Fruit fly (Drosophila melanogaster) whole organism, embryonic: ENCODE results near the gene CG13601.

ENCODE experiments used
- ATbp ChIP-seq: fragments of 200-800 bp; sonication (Bioruptor generic); optimal IDR thresholded peaks from 2 replicates; lab custom pipeline; 2017; ENCODE audit warnings: missing biosample characterization, mild to moderate bottlenecking, missing genetic modification characterization, missing genetic modification reagents
- CG10543 ChIP-seq: fragments of 200-800 bp; sonication (Bioruptor generic); optimal IDR thresholded peaks from 3 replicates; lab custom pipeline; 2017; ENCODE audit warnings: missing biosample characterization, mild to moderate bottlenecking, missing genetic modification characterization, moderate library complexity
- CG12104 ChIP-seq: fragments of 200-800 bp; sonication (Bioruptor generic); optimal IDR thresholded peaks from 3 replicates; lab custom pipeline; 2016; ENCODE audit warnings: missing biosample characterization, missing genetic modification characterization
- CG12391 ChIP-seq: fragments of 200-800 bp; sonication (Bioruptor generic); optimal IDR thresholded peaks from 3 replicates; lab custom pipeline; 2018; ENCODE audit warnings: missing biosample characterization, mild to moderate bottlenecking, missing genetic modification characterization, moderate library complexity
- CG13123 ChIP-seq: fragments of 200-800 bp; sonication (Bioruptor generic); optimal IDR thresholded peaks from 2 replicates; lab custom pipeline; 2016; ENCODE audit warnings: missing biosample characterization, missing genetic modification characterization
- CG13424 ChIP-seq: fragments of 200-800 bp; sonication (Bioruptor generic); optimal IDR thresholded peaks from 2 replicates; lab custom pipeline; 2019; ENCODE audit warnings: missing biosample characterization, mild to moderate bottlenecking, missing genetic modification characterization, moderate library complexity
- CG13775 ChIP-seq: fragments of 200-800 bp; sonication (Bioruptor generic); optimal IDR thresholded peaks from 3 replicates; lab custom pipeline; 2017; ENCODE audit warnings: missing biosample characterization, mild to moderate bottlenecking, missing genetic modification characterization
- CG13894 ChIP-seq: fragments of 200-800 bp; sonication (Bioruptor generic); optimal IDR thresholded peaks from 3 replicates; lab custom pipeline; 2018; ENCODE audit warnings: missing biosample characterization, mild to moderate bottlenecking, missing genetic modification characterization, moderate library complexity
- CG14860 ChIP-seq: fragments of 200-800 bp; sonication (Bioruptor generic); IDR thresholded peaks from 3 replicates; pipeline ENCODE4 v1.3.6; 2022; ENCODE audit warnings: missing biosample characterization, missing genetic modification characterization; ENCODE audit not compliant: partially characterized antibody
- CG2202 ChIP-seq: fragments of 200-800 bp; sonication (Bioruptor generic); optimal IDR thresholded peaks from 2 replicates; lab custom pipeline; 2018; ENCODE audit warnings: missing biosample characterization, mild to moderate bottlenecking, missing genetic modification characterization
- CG2678 ChIP-seq: fragments of 200-800 bp; sonication (Bioruptor generic); optimal IDR thresholded peaks from 3 replicates; lab custom pipeline; 2019; ENCODE audit warnings: missing biosample characterization, mild to moderate bottlenecking, missing genetic modification characterization, moderate library complexity
- CG2875 ChIP-seq: fragments of 200-800 bp; sonication (Bioruptor generic); optimal IDR thresholded peaks from 2 replicates; lab custom pipeline; 2017; ENCODE audit warnings: missing biosample characterization, mild to moderate bottlenecking, missing genetic modification characterization, missing genetic modification reagents
- CG31388 ChIP-seq: fragments of 200-800 bp; sonication (Bioruptor generic); optimal IDR thresholded peaks from 2 replicates; lab custom pipeline; 2016; ENCODE audit warnings: missing biosample characterization, missing genetic modification characterization
- CG43689 ChIP-seq: fragments of 200-800 bp; sonication (Bioruptor generic); IDR thresholded peaks from 2 replicates; pipeline ENCODE4 v1.3.6; 2022; ENCODE audit warnings: missing biosample characterization, missing genetic modification characterization
- CG4404 ChIP-seq: fragments of 200-800 bp; sonication (Bioruptor generic); IDR thresholded peaks from 2 replicates; pipeline ENCODE4 v1.3.6; 2022; ENCODE audit warnings: missing biosample characterization, missing genetic modification characterization
- CG4707 ChIP-seq: fragments of 200-800 bp; sonication (Bioruptor generic); optimal IDR thresholded peaks from 2 replicates; lab custom pipeline; 2018; ENCODE audit warnings: missing biosample characterization, mild to moderate bottlenecking, missing genetic modification characterization, moderate library complexity
- CG6175 ChIP-seq: fragments of 200-800 bp; sonication (Bioruptor generic); IDR thresholded peaks from 3 replicates; pipeline ENCODE4 v1.3.6; 2022; ENCODE audit warnings: missing biosample characterization, missing genetic modification characterization
- CG6791 ChIP-seq: fragments of 200-800 bp; sonication (Bioruptor generic); IDR thresholded peaks from 3 replicates; pipeline ENCODE4 v1.3.6; 2022; ENCODE audit warnings: missing biosample characterization, missing genetic modification characterization; ENCODE audit not compliant: partially characterized antibody
- CG6813 ChIP-seq: fragments of 200-800 bp; sonication (Bioruptor generic); optimal IDR thresholded peaks from 2 replicates; lab custom pipeline; 2017; ENCODE audit warnings: missing biosample characterization, missing genetic modification characterization, mild to moderate bottlenecking, moderate library complexity, missing genetic modification reagents
- CG7928 ChIP-seq: fragments of 200-800 bp; sonication (Bioruptor generic); optimal IDR thresholded peaks from 2 replicates; lab custom pipeline; 2017; ENCODE audit warnings: missing biosample characterization, mild to moderate bottlenecking, missing genetic modification characterization
- CG8924 ChIP-seq: fragments of 200-800 bp; optimal IDR thresholded peaks from 3 replicates; lab custom pipeline; 2019; ENCODE audit warnings: missing biosample characterization, mild to moderate bottlenecking, missing genetic modification characterization, moderate library complexity
- Eip74EF ChIP-seq, 2 experiments: fragments of 200-800 bp in 1 of 2; fragments of >200 bp in 1 of 2; sonication (Bioruptor generic) in 1 of 2; optimal IDR thresholded peaks; 2 replicates each; lab custom pipeline; 2017 to 2019; ENCODE audit warnings: missing biosample characterization in 2 of 2, missing genetic modification characterization in 2 of 2, mild to moderate bottlenecking in 1 of 2, moderate library complexity in 1 of 2
- Fer2 ChIP-seq: fragments of 200-800 bp; sonication (Bioruptor generic); optimal IDR thresholded peaks from 2 replicates; lab custom pipeline; 2018; ENCODE audit warnings: missing biosample characterization, mild to moderate bottlenecking, missing genetic modification characterization, moderate library complexity
- HLH4C ChIP-seq: fragments of 200-800 bp; sonication (Bioruptor generic); IDR thresholded peaks from 3 replicates; pipeline ENCODE4 v1.3.6; 2022; ENCODE audit warnings: missing biosample characterization, missing genetic modification characterization; ENCODE audit not compliant: partially characterized antibody
- Hr78 ChIP-seq, 2 experiments: fragments of 200-800 bp in 1 of 2; fragments of >200 bp in 1 of 2; sonication (Bioruptor generic) in 1 of 2; optimal IDR thresholded peaks; 2 replicates each; lab custom pipeline; 2017 to 2019; ENCODE audit warnings: missing biosample characterization in 2 of 2, missing genetic modification characterization in 2 of 2, mild to moderate bottlenecking in 1 of 2, moderate library complexity in 1 of 2
- Lim3 ChIP-seq: fragments of 200-800 bp; sonication (Bioruptor generic); IDR thresholded peaks from 2 replicates; pipeline ENCODE4 v1.3.6; 2022; ENCODE audit warnings: missing biosample characterization, missing genetic modification characterization
- Nf-YC ChIP-seq: fragments of 200-800 bp; optimal IDR thresholded peaks from 3 replicates; lab custom pipeline; 2019; ENCODE audit warnings: missing biosample characterization, mild to moderate bottlenecking, missing genetic modification characterization, moderate library complexity
- Ravus ChIP-seq: fragments of 200-800 bp; sonication (Bioruptor generic); IDR thresholded peaks from 2 replicates; pipeline ENCODE4 v1.3.6; 2022; ENCODE audit warnings: missing biosample characterization, missing genetic modification characterization
- Sry-δ ChIP-seq: fragments of 200-800 bp; sonication (Bioruptor generic); optimal IDR thresholded peaks from 2 replicates; lab custom pipeline; 2016; ENCODE audit warnings: missing biosample characterization, missing genetic modification characterization
- bbx ChIP-seq: fragments of 200-800 bp; sonication (Bioruptor generic); IDR thresholded peaks from 2 replicates; pipeline ENCODE4 v1.3.6; 2022; ENCODE audit warnings: missing biosample characterization, missing genetic modification characterization; ENCODE audit not compliant: partially characterized antibody
- caup ChIP-seq: fragments of 200-800 bp; sonication (Bioruptor generic); optimal IDR thresholded peaks from 3 replicates; lab custom pipeline; 2017; ENCODE audit warnings: missing biosample characterization, mild to moderate bottlenecking, missing genetic modification characterization, moderate library complexity; ENCODE audit not compliant: severe bottlenecking
- chinmo ChIP-seq: fragments of 200-800 bp; sonication (Bioruptor generic); IDR thresholded peaks from 4 replicates; pipeline ENCODE4 v1.3.6; 2022; ENCODE audit warnings: missing biosample characterization, missing genetic modification characterization; ENCODE audit not compliant: partially characterized antibody
- da ChIP-seq: fragments of 200-800 bp; sonication (Bioruptor generic); optimal IDR thresholded peaks from 2 replicates; lab custom pipeline; 2016; ENCODE audit warnings: missing biosample characterization, missing genetic modification characterization
- dati ChIP-seq: fragments of 200-800 bp; sonication (Bioruptor generic); IDR thresholded peaks from 2 replicates; pipeline ENCODE4 v1.3.6; 2022; ENCODE audit warnings: missing biosample characterization, missing genetic modification characterization
- fd96Cb ChIP-seq: fragments of 200-800 bp; sonication (Bioruptor generic); optimal IDR thresholded peaks from 2 replicates; lab custom pipeline; 2018; ENCODE audit warnings: missing biosample characterization, mild to moderate bottlenecking, missing genetic modification characterization, moderate library complexity
- insv ChIP-seq, 2 experiments: fragments of 200-800 bp; sonication (Bioruptor generic); optimal IDR thresholded peaks; 3 replicates each; lab custom pipeline; 2016 to 2018; ENCODE audit warnings: missing biosample characterization in 2 of 2, missing genetic modification characterization in 2 of 2
- lilli ChIP-seq: fragments of 200-800 bp; sonication (Bioruptor generic); optimal IDR thresholded peaks from 3 replicates; lab custom pipeline; 2016; ENCODE audit warnings: missing biosample characterization, missing genetic modification characterization
- luna ChIP-seq: fragments of 200-800 bp; sonication (Bioruptor generic); optimal IDR thresholded peaks from 2 replicates; lab custom pipeline; 2016; ENCODE audit warnings: missing biosample characterization, missing genetic modification characterization
- nmo ChIP-seq: fragments of 200-800 bp; sonication (Bioruptor generic); optimal IDR thresholded peaks from 2 replicates; lab custom pipeline; 2018; ENCODE audit warnings: missing biosample characterization, mild to moderate bottlenecking, missing genetic modification characterization, moderate library complexity
- phol ChIP-seq: fragments of 200-800 bp; sonication (Bioruptor generic); optimal IDR thresholded peaks from 3 replicates; lab custom pipeline; 2018; ENCODE audit warnings: missing biosample characterization, mild to moderate bottlenecking, missing genetic modification characterization, moderate library complexity
- ranshi ChIP-seq: fragments of 200-800 bp; sonication (Bioruptor generic); IDR thresholded peaks from 2 replicates; pipeline ENCODE4 v1.3.6; 2022; ENCODE audit warnings: missing biosample characterization, missing genetic modification characterization
- repo ChIP-seq: fragments of 200-800 bp; sonication (Bioruptor generic); optimal IDR thresholded peaks from 2 replicates; lab custom pipeline; 2016; ENCODE audit warnings: missing biosample characterization, missing genetic modification characterization
- trem ChIP-seq: fragments of 200-800 bp; optimal IDR thresholded peaks from 3 replicates; lab custom pipeline; 2019; ENCODE audit warnings: missing biosample characterization, mild to moderate bottlenecking, missing genetic modification characterization, moderate library complexity
- trh ChIP-seq: fragments of 200-800 bp; sonication (Bioruptor generic); optimal IDR thresholded peaks from 2 replicates; lab custom pipeline; 2016; ENCODE audit warnings: missing biosample characterization, missing genetic modification characterization
- ttk ChIP-seq: fragments of 200-800 bp; sonication (Bioruptor generic); IDR thresholded peaks from 2 replicates; pipeline ENCODE4 v2.1.2; 2022; ENCODE audit warnings: missing biosample characterization, missing genetic modification characterization
- z ChIP-seq: fragments of 200-800 bp; sonication (Bioruptor generic); IDR thresholded peaks from 3 replicates; pipeline ENCODE4 v1.3.6; 2022; ENCODE audit warnings: missing biosample characterization, missing genetic modification characterization

The CG13601 gene

DNA sequence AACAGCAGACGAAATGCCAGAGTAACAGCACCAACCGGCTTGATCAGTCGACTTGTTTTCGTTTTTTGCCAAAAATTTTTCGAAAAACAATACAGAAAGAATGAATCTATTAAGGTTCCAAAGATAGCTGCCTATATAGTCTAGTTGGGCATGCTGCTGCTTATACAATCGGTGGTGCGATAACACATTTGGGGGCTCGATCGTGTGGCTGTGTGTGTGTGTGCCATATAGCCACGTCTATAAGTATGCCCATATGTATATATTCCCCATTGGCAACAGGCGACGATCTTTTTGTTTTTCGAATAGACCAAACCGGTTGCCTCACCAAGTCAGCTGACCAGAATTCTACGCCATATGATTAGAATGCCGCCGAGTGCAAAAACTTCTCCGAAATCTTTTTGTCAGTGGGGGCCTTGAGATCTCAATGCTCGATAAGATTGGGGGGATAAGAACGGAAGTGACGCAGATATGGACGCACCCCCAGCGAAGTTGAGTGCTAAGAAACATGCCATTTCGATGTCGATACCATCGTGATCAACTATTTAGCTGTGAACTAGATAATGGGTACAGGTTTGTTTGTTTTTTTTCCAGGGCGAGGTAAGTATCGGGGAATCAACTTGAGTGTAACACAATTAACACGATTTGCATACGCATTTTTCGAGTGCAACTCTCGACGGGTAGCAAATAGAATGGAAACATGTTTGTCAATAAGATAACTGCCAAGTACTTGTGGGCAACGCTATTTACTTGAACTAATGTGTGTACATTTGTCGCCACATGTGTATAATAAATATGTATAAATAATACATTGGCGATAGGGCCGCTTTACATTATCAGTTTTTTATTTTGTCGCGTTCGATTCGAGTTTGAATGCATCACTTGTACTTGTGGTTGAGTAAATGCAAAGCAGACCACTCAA lies 12.7 kb upstream of the CG13601 start (continued):
- TF ChIP-seq Lim3 (GFP tag; lab: Robert Waterston, UW) (no peak), CG2678 (peak; percentile 88), CG31388 (GFP tag; lab: Kevin White, UChicago) (peak; percentile 14), bbx (no peak), ranshi (GFP tag; lab: Robert Waterston, UW) (peak; percentile 85), Fer2 (peak; percentile 70), ttk (no peak), CG13775 (peak; percentile 70), luna (GFP tag; lab: Kevin White, UChicago) (no peak), phol (tag; lab: Kevin White, UChicago) (peak; percentile 6), fd96Cb (tag; lab: Kevin White, UChicago) (peak; percentile 61), dati (GFP tag; lab: Robert Waterston, UW) (no peak), CG12104 (GFP tag; lab: Kevin White, UChicago) (peak; percentile 76), Nf-YC (tag; lab: Kevin White, UChicago) (peak; percentile 40), caup (GFP tag; lab: Kevin White, UChicago) (peak; percentile 88), Hr78 (GFP tag; optimal IDR thresholded peaks at IDR 0.05; lab: Kevin White, UChicago) (peak in 1 of 2 experiments; percentile 59), z (peak; percentile 64; the same call in 2 of the 3 replicates), CG12391 (peak; percentile 63), CG8924 (tag; lab: Kevin White, UChicago) (peak; percentile 78), Ravus (no peak; the same call in 1 of the 2 replicates), HLH4C (GFP tag; lab: Robert Waterston, UW) (no peak), Sry-δ (GFP tag; lab: Kevin White, UChicago) (no peak), CG6813 (peak; percentile 95), CG43689 (GFP tag; lab: Robert Waterston, UW) (peak; percentile 65), CG6791 (no peak), CG13123 (peak; percentile 81), CG13424 (peak; percentile 77), repo (GFP tag; lab: Kevin White, UChicago) (peak; percentile 66), da (GFP tag; lab: Kevin White, UChicago) (no peak), CG7928 (GFP tag; lab: Kevin White, UChicago) (peak; percentile 51), trh (GFP tag; lab: Kevin White, UChicago) (peak; percentile 80), CG4707 (GFP tag; lab: Kevin White, UChicago) (peak; percentile 87), lilli (GFP tag; lab: Kevin White, UChicago) (peak; percentile 52), chinmo (GFP tag; lab: Robert Waterston, UW) (peak; percentile 87; the same call in 3 of the 4 replicates), CG13894 (tag; lab: Kevin White, UChicago) (peak; percentile 99), CG2875 (GFP tag; lab: Kevin White, UChicago) (peak; percentile 97), CG4404 (GFP tag; lab: Robert Waterston, UW) (no peak), ATbp (GFP tag; lab: Kevin White, UChicago) (peak; percentile 98), Eip74EF (GFP tag; optimal IDR thresholded peaks at IDR 0.05; lab: Kevin White, UChicago) (peak in 1 of 2 experiments; percentile 71), CG14860 (GFP tag; lab: Robert Waterston, UW) (no peak), CG6175 (GFP tag; lab: Robert Waterston, UW) (no peak; the same call in 2 of the 3 replicates), CG2202 (tag; lab: Kevin White, UChicago) (peak; percentile 94), trem (tag; lab: Kevin White, UChicago) (peak; percentile 45), nmo (peak; percentile 50), CG10543 (GFP tag; lab: Kevin White, UChicago) (peak; percentile 90), insv (GFP tag; optimal IDR thresholded peaks at IDR 0.05; lab: Kevin White, UChicago) (peak in 1 of 2 experiments; percentile 75)
